Worm (Caenorhabditis elegans): ENCODE results near the gene F56D1.1.

F56D1.1 gene

ce11 chrII:5511417-5512353, 33.3 kb downstream of the F56D1.1 start (continued):
- TF ChIP-seq dpl-1 (GFP tag; optimal IDR thresholded peaks at IDR 0.05) (peak in 1 of 3 experiments; percentile 39), skn-1 (tag; optimal IDR thresholded peaks at IDR 0.05) (no peak), fkh-4 (tag; optimal IDR thresholded peaks at IDR 0.05; ENCODE audit: borderline replicate concordance) (peak; percentile 53), unc-30 (tag; optimal IDR thresholded peaks at IDR 0.05) (no peak), hpl-2 (GFP tag; optimal IDR thresholded peaks at IDR 0.05) (no peak), grh-1 (GFP tag; IDR thresholded peaks at IDR 0.05) (no peak), snu-23 (GFP tag; optimal IDR thresholded peaks at IDR 0.05) (peak; percentile 17), elt-3 (tag; optimal IDR thresholded peaks at IDR 0.05) (no peak), C04F5.9 (tag; optimal IDR thresholded peaks at IDR 0.05) (peak; percentile 40), fos-1 (tag; optimal IDR thresholded peaks at IDR 0.05) (no peak), unc-98 (GFP tag; IDR thresholded peaks at IDR 0.05) (peak; percentile 61), F16B12.6 (tag; optimal IDR thresholded peaks at IDR 0.05) (no peak), ama-1 (optimal IDR thresholded peaks at IDR 0.05) (no peak), nhr-237 (tag; optimal IDR thresholded peaks at IDR 0.05) (no peak), zip-4 (GFP tag; optimal IDR thresholded peaks at IDR 0.05) (no peak), sup-37 (GFP tag; optimal IDR thresholded peaks at IDR 0.05) (no peak), nhr-77 (tag; optimal IDR thresholded peaks at IDR 0.05) (no peak), pqm-1 (tag; optimal IDR thresholded peaks at IDR 0.05) (no peak), elt-2 (tag; optimal IDR thresholded peaks at IDR 0.05) (peak; percentile 15), nhr-76 (tag; optimal IDR thresholded peaks at IDR 0.05) (no peak), nhr-11 (tag; optimal IDR thresholded peaks at IDR 0.05) (no peak), rnt-1 (tag; optimal IDR thresholded peaks at IDR 0.05) (peak; percentile 59), irx-1 (tag; optimal IDR thresholded peaks at IDR 0.05) (peak; percentile 71), ets-5 (GFP tag; IDR thresholded peaks at IDR 0.05) (no peak), alr-1 (tag; optimal IDR thresholded peaks at IDR 0.05; ENCODE audit: borderline replicate concordance) (no peak), snpc-4 (tag; optimal IDR thresholded peaks at IDR 0.05) (no peak), lin-14 (GFP tag; optimal IDR thresholded peaks at IDR 0.05) (peak; percentile 71), unc-130 (tag; optimal IDR thresholded peaks at IDR 0.05) (no peak), nhr-85 (tag) (peak; percentile 78), lin-13 (GFP tag; optimal IDR thresholded peaks at IDR 0.05) (no peak), Y116A8C.19 (tag; optimal IDR thresholded peaks at IDR 0.05; ENCODE audit: borderline replicate concordance) (no peak), ceh-88 (GFP tag; IDR thresholded peaks at IDR 0.05) (peak; percentile 37; the same call in 1 of the 2 replicates), mef-2 (tag; optimal IDR thresholded peaks at IDR 0.05) (no peak), pax-3 (tag; optimal IDR thresholded peaks at IDR 0.05) (no peak), dsc-1 (tag; optimal IDR thresholded peaks at IDR 0.05) (peak; percentile 55)

ce11 chrII:5512473-5513097, 34.2 kb downstream of the F56D1.1 start:
- peak; percentile 99 for TF ChIP-seq elt-2 (tag; optimal IDR thresholded peaks at IDR 0.05)
- no peak for TF ChIP-seq efl-1 (optimal IDR thresholded peaks at IDR 0.05)
- peak in 1 of 2 experiments; percentile 74 for TF ChIP-seq efl-1 (GFP tag; optimal IDR thresholded peaks at IDR 0.05 in 1 of 2)
- TF ChIP-seq lin-35 (GFP tag; optimal IDR thresholded peaks at IDR 0.05) = peak in 1 of 2 experiments; percentile 35
- no peak for TF ChIP-seq zip-4 (GFP tag; optimal IDR thresholded peaks at IDR 0.05)
- TF ChIP-seq pqm-1 (tag; optimal IDR thresholded peaks at IDR 0.05) = peak; percentile 19

ce11 chrII:5514846-5515245, 36.4 kb downstream of the F56D1.1 start, which contains the start of gene sahd-1:
Gene sahd-1 (minus strand): TSS chrII:5514945.
- TF ChIP-seq sup-37 (GFP tag; optimal IDR thresholded peaks at IDR 0.05) = no peak
- peak; percentile 53 for TF ChIP-seq elt-2 (tag; optimal IDR thresholded peaks at IDR 0.05)
